Worm (Caenorhabditis elegans) whole organism, early embryonic: Measurements from ENCODE around the gene srj-14.

Source experiments
- B0310.2 ChIP-seq: sonication (generic microtip); optimal IDR thresholded peaks from 2 replicates; lab custom pipeline; 2016; ENCODE audit warnings: mild to moderate bottlenecking, missing genetic modification characterization, missing compliant biosample characterization
- F13C5.2 ChIP-seq: sonication (generic microtip); optimal IDR thresholded peaks from 2 replicates; lab custom pipeline; 2017; ENCODE audit warnings: mild to moderate bottlenecking, missing genetic modification characterization, inconsistent platforms, missing compliant biosample characterization
- aly-1 ChIP-seq: sonication (generic microtip); optimal IDR thresholded peaks from 2 replicates; lab custom pipeline; 2016; ENCODE audit warnings: missing genetic modification characterization, missing compliant biosample characterization
- ama-1 ChIP-seq: fragments of 150-350 bp; optimal IDR thresholded peaks from 2 replicates; lab custom pipeline; 2014
- ceh-13 ChIP-seq: fragments of 200-800 bp; sonication (Bioruptor generic); optimal IDR thresholded peaks from 2 replicates; lab custom pipeline; 2018; ENCODE audit warnings: mild to moderate bottlenecking, missing genetic modification characterization, missing compliant biosample characterization
- ceh-36 ChIP-seq: sonication (generic microtip); optimal IDR thresholded peaks from 2 replicates; lab custom pipeline; 2016; ENCODE audit warnings: missing genetic modification characterization, inconsistent platforms, missing compliant biosample characterization
- ets-7 ChIP-seq: sonication (generic microtip); optimal IDR thresholded peaks from 2 replicates; lab custom pipeline; 2016; ENCODE audit warnings: missing genotype, missing genetic modification characterization, missing compliant biosample characterization
- flt-1 ChIP-seq: fragments of 200-800 bp; sonication (Bioruptor generic); IDR thresholded peaks from 2 replicates; pipeline ENCODE4 v1.3.6; 2022; ENCODE audit warnings: missing genetic modification characterization, missing compliant biosample characterization
- hmbx-1 ChIP-seq: sonication (generic microtip); optimal IDR thresholded peaks from 2 replicates; lab custom pipeline; 2016; ENCODE audit warnings: mild to moderate bottlenecking, missing genetic modification characterization, missing compliant biosample characterization
- hmg-4 ChIP-seq: fragments of 200-800 bp; sonication (Bioruptor generic); optimal IDR thresholded peaks from 2 replicates; lab custom pipeline; 2018; ENCODE audit warnings: mild to moderate bottlenecking, missing genetic modification characterization, missing compliant biosample characterization
- hnd-1 ChIP-seq: sonication (generic microtip); optimal IDR thresholded peaks from 2 replicates; lab custom pipeline; 2016; ENCODE audit warnings: missing genetic modification characterization, missing compliant biosample characterization
- pes-1 ChIP-seq: fragments of 200-800 bp; sonication (Bioruptor generic); IDR thresholded peaks from 2 replicates; pipeline ENCODE4 v1.3.6; 2022; ENCODE audit warnings: missing genetic modification reagents, missing genetic modification characterization, missing compliant biosample characterization
- scrt-1 ChIP-seq: fragments of 200-800 bp; sonication (Bioruptor generic); IDR thresholded peaks from 2 replicates; pipeline ENCODE4 v1.3.6; 2022; ENCODE audit warnings: missing genetic modification characterization, missing compliant biosample characterization
- sea-1 ChIP-seq: fragments of 200-800 bp; sonication (Bioruptor generic); conservative IDR thresholded peaks from 2 replicates; pipeline ENCODE4 v1.3.6; 2022; ENCODE audit warnings: missing genetic modification characterization, missing compliant biosample characterization
- tbx-11 ChIP-seq: fragments of 200-800 bp; sonication (Bioruptor generic); IDR thresholded peaks from 2 replicates; pipeline ENCODE4 v1.3.6; 2022; ENCODE audit warnings: missing genetic modification characterization, missing compliant biosample characterization
- tbx-37 ChIP-seq: fragments of 200-800 bp; sonication (Bioruptor generic); conservative IDR thresholded peaks from 2 replicates; pipeline ENCODE4 v1.3.6; 2022; ENCODE audit warnings: missing genetic modification reagents, missing genetic modification characterization, missing compliant biosample characterization
- tra-4 ChIP-seq: sonication (generic microtip); optimal IDR thresholded peaks from 2 replicates; lab custom pipeline; 2017; ENCODE audit warnings: missing genetic modification characterization, missing compliant biosample characterization

srj-14 gene

DNA sequence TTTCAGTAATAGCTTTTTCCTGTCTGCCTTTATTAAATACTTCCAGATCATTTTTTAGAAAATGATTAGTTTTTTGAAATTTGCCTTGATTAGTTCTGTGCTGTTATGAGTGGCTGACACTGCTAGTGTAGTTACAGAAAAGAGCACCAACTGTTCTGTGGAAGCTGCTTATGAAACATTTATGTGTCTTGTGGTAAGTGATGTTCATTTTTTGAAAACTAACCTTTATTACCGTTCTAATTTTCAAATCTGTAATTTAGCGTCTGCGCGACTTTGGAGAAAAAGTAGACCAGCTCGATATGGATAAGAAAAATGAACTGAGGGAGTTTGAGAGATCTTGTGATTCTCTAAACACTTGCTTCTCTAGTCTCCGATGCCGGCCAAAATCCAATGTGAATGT lies at the start of gene srj-14:
Gene srj-14 (plus strand): TSS at position 131 of the 400 bp plus-strand sequence.
- TF ChIP-seq B0310.2 (tag; lab: Kevin White, UChicago), result no peak
- TF ChIP-seq pes-1 (GFP tag; lab: Robert Waterston, UW), result no peak
- TF ChIP-seq hmbx-1 (tag; lab: Kevin White, UChicago), result no peak
- no peak for TF ChIP-seq hmg-4 (GFP tag; lab: Kevin White, UChicago)
- no peak for TF ChIP-seq scrt-1 (GFP tag; lab: Robert Waterston, UW)
- no peak for TF ChIP-seq tbx-11 (GFP tag; lab: Robert Waterston, UW)
- no peak for TF ChIP-seq aly-1 (tag; lab: Kevin White, UChicago)
- no peak for TF ChIP-seq ceh-36 (tag; lab: Kevin White, UChicago)
- no peak for TF ChIP-seq hnd-1 (tag; lab: Kevin White, UChicago)
- TF ChIP-seq F13C5.2 (tag; lab: Kevin White, UChicago), result no peak
- TF ChIP-seq tbx-37 (GFP tag; lab: Robert Waterston, UW), result no peak
- TF ChIP-seq ets-7 (tag; lab: Kevin White, UChicago), result no peak
- no peak for TF ChIP-seq tra-4 (tag; lab: Kevin White, UChicago)
- no peak for TF ChIP-seq ceh-13 (GFP tag; lab: Kevin White, UChicago)
- TF ChIP-seq flt-1 (GFP tag; lab: Robert Waterston, UW), result no peak
- no peak for TF ChIP-seq ama-1 (lab: Kevin White, UChicago)
- no peak for TF ChIP-seq sea-1 (GFP tag; lab: Robert Waterston, UW)

DNA sequence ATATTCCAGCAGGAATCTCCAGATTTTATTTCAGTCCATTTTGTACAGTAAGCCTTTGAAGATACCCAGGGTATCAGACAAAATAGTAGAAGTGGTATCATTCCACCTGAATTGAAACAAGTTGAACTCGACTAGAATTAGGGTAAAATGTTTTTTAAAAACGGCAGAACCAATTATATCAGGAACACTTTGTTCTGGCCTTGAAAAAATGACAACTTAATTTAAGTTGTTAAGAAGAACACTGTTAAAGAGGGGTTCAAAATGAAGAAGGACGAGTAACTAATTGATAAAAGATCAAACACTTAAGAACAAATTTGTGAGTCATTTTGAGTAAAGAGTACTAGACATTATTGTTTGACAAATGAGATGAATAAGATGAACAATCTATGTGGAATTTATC lies 48.6 kb upstream of the srj-14 start, which contains the start of gene lmd-4:
Gene lmd-4 (minus strand): TSS at position 101 of the 400 bp plus-strand sequence.
- TF ChIP-seq tbx-37 (GFP tag; lab: Robert Waterston, UW) (no peak), hmg-4 (GFP tag; lab: Kevin White, UChicago) (no peak)

DNA sequence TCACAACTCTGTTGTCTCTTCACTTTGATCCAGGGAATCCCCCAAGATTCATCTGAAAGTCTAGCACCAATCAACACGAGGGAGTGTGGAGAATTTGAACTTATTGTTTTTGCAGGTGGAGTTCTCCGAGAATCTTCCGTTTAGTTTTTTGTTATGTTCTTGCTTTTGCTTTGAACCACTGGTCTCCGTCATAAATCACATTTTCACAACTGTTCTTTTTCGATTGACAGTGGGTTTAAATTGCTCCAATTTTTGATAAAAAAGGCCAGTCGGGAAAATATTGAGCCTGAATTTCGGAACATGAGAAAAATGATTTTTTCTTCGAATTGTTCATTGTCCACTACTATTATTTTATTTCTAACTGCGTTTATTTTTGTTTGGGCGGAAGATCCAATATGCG lies 47.6 kb upstream of the srj-14 start, which contains the start of gene F10G2.10:
Gene F10G2.10 (plus strand): TSS at position 301 of the 400 bp plus-strand sequence.
- TF ChIP-seq hmbx-1 (tag; lab: Kevin White, UChicago) (no peak), tbx-37 (GFP tag; lab: Robert Waterston, UW) (no peak), hnd-1 (tag; lab: Kevin White, UChicago) (no peak), aly-1 (tag; lab: Kevin White, UChicago) (no peak), B0310.2 (tag; lab: Kevin White, UChicago) (no peak), ceh-13 (GFP tag; lab: Kevin White, UChicago) (no peak), ets-7 (tag; lab: Kevin White, UChicago) (no peak), ama-1 (lab: Kevin White, UChicago) (no peak)

ce11 chrV:7325285-7325684 lies 44.2 kb upstream of the srj-14 start, which contains the start of gene srx-92:
srx-92 (minus strand) TSS chrV:7325385.
- TF ChIP-seq flt-1 (GFP tag; lab: Robert Waterston, UW) (no peak), tra-4 (tag; lab: Kevin White, UChicago) (no peak), hmbx-1 (tag; lab: Kevin White, UChicago) (no peak), ceh-36 (tag; lab: Kevin White, UChicago) (no peak), hnd-1 (tag; lab: Kevin White, UChicago) (no peak), tbx-37 (GFP tag; lab: Robert Waterston, UW) (no peak), ama-1 (lab: Kevin White, UChicago) (no peak), scrt-1 (GFP tag; lab: Robert Waterston, UW) (no peak), F13C5.2 (tag; lab: Kevin White, UChicago) (no peak), ceh-13 (GFP tag; lab: Kevin White, UChicago) (no peak), pes-1 (GFP tag; lab: Robert Waterston, UW) (no peak), hmg-4 (GFP tag; lab: Kevin White, UChicago) (no peak), B0310.2 (tag; lab: Kevin White, UChicago) (no peak), ets-7 (tag; lab: Kevin White, UChicago) (no peak), sea-1 (GFP tag; lab: Robert Waterston, UW) (no peak), tbx-11 (GFP tag; lab: Robert Waterston, UW) (no peak), aly-1 (tag; lab: Kevin White, UChicago) (no peak)

- TF ChIP-seq tbx-37 (GFP tag; lab: Robert Waterston, UW) (no peak), ets-7 (tag; lab: Kevin White, UChicago) (no peak), F13C5.2 (tag; lab: Kevin White, UChicago) (no peak), sea-1 (GFP tag; lab: Robert Waterston, UW) (no peak), hnd-1 (tag; lab: Kevin White, UChicago) (no peak), hmbx-1 (tag; lab: Kevin White, UChicago) (no peak), ceh-13 (GFP tag; lab: Kevin White, UChicago) (no peak), scrt-1 (GFP tag; lab: Robert Waterston, UW) (no peak), tbx-11 (GFP tag; lab: Robert Waterston, UW) (no peak), ceh-36 (tag; lab: Kevin White, UChicago) (no peak), hmg-4 (GFP tag; lab: Kevin White, UChicago) (no peak), tra-4 (tag; lab: Kevin White, UChicago) (no peak), flt-1 (GFP tag; lab: Robert Waterston, UW) (no peak), B0310.2 (tag; lab: Kevin White, UChicago) (no peak), ama-1 (lab: Kevin White, UChicago) (no peak)
These were observed 42.6 kb upstream of the srj-14 start, which contains the start of gene F10G2.4 for ce11 chrV:7326928-7327327. F10G2.4 (plus strand) TSS chrV:7327228.

- TF ChIP-seq pes-1 (GFP tag; lab: Robert Waterston, UW) (no peak), scrt-1 (GFP tag; lab: Robert Waterston, UW) (no peak), ceh-36 (tag; lab: Kevin White, UChicago) (no peak), hmbx-1 (tag; lab: Kevin White, UChicago) (no peak), tbx-11 (GFP tag; lab: Robert Waterston, UW) (no peak), aly-1 (tag; lab: Kevin White, UChicago) (no peak)
These were observed 41.4 kb upstream of the srj-14 start, which contains the start of gene clec-7 for ce11 chrV:7328092-7328491. clec-7 (plus strand) TSS chrV:7328392.

DNA sequence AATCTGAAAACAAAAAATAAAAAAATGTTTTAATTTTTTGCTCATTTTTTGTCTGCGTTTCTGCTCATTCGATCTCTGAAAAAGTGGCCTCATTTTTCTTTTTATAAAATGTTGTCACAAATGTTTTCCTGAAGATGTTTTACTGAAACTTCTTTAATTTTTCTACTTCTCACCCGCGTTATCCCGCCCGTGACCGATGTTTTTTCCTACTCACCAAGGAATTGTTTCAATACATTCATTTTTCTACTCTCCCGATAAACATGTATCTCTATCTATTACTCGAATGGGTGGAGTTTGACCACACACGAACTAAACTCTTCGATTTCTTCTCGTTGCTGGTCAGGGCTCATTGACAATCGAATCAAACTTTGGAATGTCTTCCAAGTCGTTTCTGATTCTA lies 38.6 kb upstream of the srj-14 start, which contains the start of gene F10G2.2:
Gene F10G2.2 (plus strand): TSS at position 301 of the 400 bp plus-strand sequence.
- TF ChIP-seq hmbx-1 (tag; lab: Kevin White, UChicago) (no peak), ceh-13 (GFP tag; lab: Kevin White, UChicago) (no peak), tbx-37 (GFP tag; lab: Robert Waterston, UW) (no peak), pes-1 (GFP tag; lab: Robert Waterston, UW) (no peak), ets-7 (tag; lab: Kevin White, UChicago) (no peak), scrt-1 (GFP tag; lab: Robert Waterston, UW) (no peak), hmg-4 (GFP tag; lab: Kevin White, UChicago) (no peak), tra-4 (tag; lab: Kevin White, UChicago) (no peak), F13C5.2 (tag; lab: Kevin White, UChicago) (no peak), ceh-36 (tag; lab: Kevin White, UChicago) (no peak), sea-1 (GFP tag; lab: Robert Waterston, UW) (no peak), ama-1 (lab: Kevin White, UChicago) (no peak), tbx-11 (GFP tag; lab: Robert Waterston, UW) (no peak), hnd-1 (tag; lab: Kevin White, UChicago) (no peak), flt-1 (GFP tag; lab: Robert Waterston, UW) (no peak), B0310.2 (tag; lab: Kevin White, UChicago) (no peak), aly-1 (tag; lab: Kevin White, UChicago) (no peak)
